Worm (Caenorhabditis elegans): ENCODE data around the gene npp-8.

npp-8 gene

DNA sequence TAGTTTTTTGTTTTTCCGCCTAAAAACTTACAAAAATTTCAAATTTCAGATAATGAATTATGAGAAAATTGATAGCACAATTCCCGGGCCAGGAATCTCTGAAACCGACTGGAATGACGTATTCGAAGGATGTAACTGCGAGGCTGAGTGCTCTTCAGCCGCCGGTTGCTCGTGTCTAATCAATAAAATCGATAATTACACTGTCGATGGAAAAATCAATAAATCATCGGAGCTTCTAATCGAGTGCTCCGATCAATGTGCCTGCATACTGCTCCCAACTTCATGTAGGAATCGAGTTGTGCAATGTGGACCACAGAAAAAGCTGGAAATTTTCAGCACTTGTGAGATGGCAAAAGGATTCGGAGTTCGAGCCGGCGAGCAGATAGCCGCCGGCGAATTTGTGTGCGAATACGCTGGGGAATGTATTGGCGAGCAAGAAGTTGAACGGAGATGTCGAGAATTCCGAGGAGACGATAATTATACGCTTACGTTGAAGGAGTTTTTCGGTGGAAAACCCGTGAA is 7.4 kb upstream of the npp-8 start:
- TF ChIP-seq mls-2 (tag; optimal IDR thresholded peaks at IDR 0.05): no peak
- TF ChIP-seq ceh-39 (tag; optimal IDR thresholded peaks at IDR 0.05): no peak
- no peak for TF ChIP-seq sem-2 (GFP tag; optimal IDR thresholded peaks at IDR 0.05)

DNA sequence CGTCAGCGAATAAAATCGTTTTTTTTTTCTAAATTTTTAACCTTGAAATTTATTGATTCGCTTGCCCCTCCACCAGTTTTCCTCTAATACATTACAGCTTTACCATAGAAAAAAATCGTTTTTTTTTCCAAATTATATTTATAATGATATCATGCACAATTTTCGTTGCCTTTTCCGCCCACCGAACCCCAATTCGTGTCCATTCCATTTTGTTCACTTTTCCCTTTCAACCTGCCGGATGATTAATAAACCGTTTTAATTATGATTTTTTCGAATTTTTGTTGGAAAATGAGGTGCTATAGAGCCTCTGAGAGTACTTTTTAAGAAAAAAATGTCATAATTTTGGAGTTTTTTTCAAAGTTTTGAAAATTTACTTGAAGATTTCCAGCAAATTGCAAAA is 5.7 kb upstream of the npp-8 start, which contains the start of gene set-23:
TSS of gene set-23 (plus strand) at position 301 of the 400 bp plus-strand sequence.
- TF ChIP-seq unc-39 (tag; optimal IDR thresholded peaks at IDR 0.05) (no peak), flh-1 (GFP tag; optimal IDR thresholded peaks at IDR 0.05) (no peak), snpc-4 (tag; optimal IDR thresholded peaks at IDR 0.05) (no peak), tbx-8 (GFP tag; optimal IDR thresholded peaks at IDR 0.05) (no peak), nhr-12 (tag; optimal IDR thresholded peaks at IDR 0.05) (no peak), lsy-2 (tag; optimal IDR thresholded peaks at IDR 0.05) (no peak), nhr-237 (tag; optimal IDR thresholded peaks at IDR 0.05) (no peak)

DNA sequence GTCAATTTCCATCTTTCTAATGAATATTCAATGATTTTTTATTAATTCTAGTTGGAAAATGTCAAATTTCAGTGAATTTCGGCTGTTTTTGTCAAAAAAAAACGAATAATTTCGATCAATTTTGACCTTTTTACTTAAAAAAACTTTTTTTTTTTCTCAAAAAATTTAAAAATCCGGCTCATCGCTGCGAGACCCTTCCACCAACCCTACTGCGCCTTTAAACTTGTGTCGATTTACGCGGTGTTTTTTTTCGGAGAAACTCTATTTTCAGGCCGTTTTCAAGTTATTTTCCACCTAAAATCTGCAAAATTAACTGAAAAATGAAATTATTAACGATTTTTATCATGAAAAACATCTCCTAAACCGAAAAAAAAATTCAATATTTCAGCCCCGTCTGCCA is 5.2 kb upstream of the npp-8 start:
- TF ChIP-seq bed-3 (GFP tag; optimal IDR thresholded peaks at IDR 0.05) (no peak), drap-1 (GFP tag; optimal IDR thresholded peaks at IDR 0.05) (no peak), hlh-1 (tag; optimal IDR thresholded peaks at IDR 0.05) (no peak), elt-3 (tag; optimal IDR thresholded peaks at IDR 0.05) (no peak), mep-1 (tag; optimal IDR thresholded peaks at IDR 0.05) (no peak), lsy-2 (tag; optimal IDR thresholded peaks at IDR 0.05) (no peak), unc-120 (tag; optimal IDR thresholded peaks at IDR 0.05; ENCODE audit: poor library complexity, severe bottlenecking) (no peak), unc-62 (GFP tag; optimal IDR thresholded peaks at IDR 0.05) (no peak), ces-1 (GFP tag; optimal IDR thresholded peaks at IDR 0.05) (no peak), elt-1 (tag; optimal IDR thresholded peaks at IDR 0.05; ENCODE audit: borderline replicate concordance, insufficient read depth) (no peak), mab-5 (tag; optimal IDR thresholded peaks at IDR 0.05) (no peak), nhr-2 (tag; optimal IDR thresholded peaks at IDR 0.05) (no peak)

DNA sequence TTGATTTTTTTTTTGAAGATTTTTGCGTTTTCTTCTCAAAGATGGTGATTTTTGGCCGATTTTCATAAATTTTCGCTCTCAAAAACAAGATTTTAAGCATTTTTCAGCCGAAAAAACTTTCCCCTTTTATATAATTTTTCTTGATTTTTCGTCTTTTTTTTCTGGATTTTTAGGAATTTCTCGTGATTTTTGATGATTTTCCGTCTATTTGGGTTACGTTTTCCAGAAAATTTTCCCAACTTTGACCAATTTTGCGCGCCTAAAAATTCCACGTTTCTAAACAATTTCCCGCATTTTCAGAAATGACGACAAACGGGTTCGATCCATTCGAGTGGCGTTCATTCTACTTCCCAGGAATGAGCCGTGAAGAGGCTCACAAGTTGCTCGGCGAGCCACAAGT is 1.4 kb upstream of the npp-8 start, which contains the start of gene ced-2:
TSS of gene ced-2 (plus strand) at position 301 of the 400 bp plus-strand sequence.
- no peak for TF ChIP-seq unc-39 (tag; optimal IDR thresholded peaks at IDR 0.05)
- no peak for TF ChIP-seq elt-1 (tag; optimal IDR thresholded peaks at IDR 0.05; ENCODE audit: borderline replicate concordance, insufficient read depth)
- TF ChIP-seq mep-1 (tag; optimal IDR thresholded peaks at IDR 0.05): no peak
- no peak for TF ChIP-seq M03D4.4 (tag; optimal IDR thresholded peaks at IDR 0.05)
- TF ChIP-seq nhr-237 (tag; optimal IDR thresholded peaks at IDR 0.05): no peak
- no peak for TF ChIP-seq lin-13 (tag; optimal IDR thresholded peaks at IDR 0.05)
- no peak for TF ChIP-seq cnd-1 (tag; optimal IDR thresholded peaks at IDR 0.05)
- TF ChIP-seq nhr-2 (tag; optimal IDR thresholded peaks at IDR 0.05): no peak
- TF ChIP-seq ceh-83 (GFP tag; optimal IDR thresholded peaks at IDR 0.05): no peak
- no peak for TF ChIP-seq ceh-39 (tag; optimal IDR thresholded peaks at IDR 0.05)
- no peak for TF ChIP-seq ham-2 (GFP tag; optimal IDR thresholded peaks at IDR 0.05)

DNA sequence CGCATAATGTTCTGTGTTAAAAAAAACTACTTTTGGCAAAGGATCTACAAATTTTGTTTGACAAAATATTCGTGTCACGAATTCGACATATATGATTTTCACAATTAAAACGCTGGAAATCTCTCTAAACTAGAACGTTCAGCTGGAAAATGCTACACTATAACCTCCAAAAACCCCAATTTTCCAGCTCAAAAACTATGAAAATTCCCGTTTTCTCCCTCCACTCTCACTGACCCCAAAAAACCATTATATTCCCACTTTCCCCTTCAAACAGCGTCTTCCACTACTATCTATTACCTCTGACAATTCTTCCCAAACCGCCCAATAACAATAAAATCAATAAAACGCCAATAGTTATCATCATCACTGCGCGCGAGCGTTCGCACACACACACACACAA is 18.9 kb downstream of the npp-8 start, which contains the start of gene Y41D4B.14:
TSS of gene Y41D4B.14 (plus strand) at position 301 of the 400 bp plus-strand sequence.
- TF ChIP-seq M03D4.4 (tag; optimal IDR thresholded peaks at IDR 0.05) (no peak), nhr-76 (tag; optimal IDR thresholded peaks at IDR 0.05) (no peak), zip-8 (tag; optimal IDR thresholded peaks at IDR 0.05) (no peak)

DNA sequence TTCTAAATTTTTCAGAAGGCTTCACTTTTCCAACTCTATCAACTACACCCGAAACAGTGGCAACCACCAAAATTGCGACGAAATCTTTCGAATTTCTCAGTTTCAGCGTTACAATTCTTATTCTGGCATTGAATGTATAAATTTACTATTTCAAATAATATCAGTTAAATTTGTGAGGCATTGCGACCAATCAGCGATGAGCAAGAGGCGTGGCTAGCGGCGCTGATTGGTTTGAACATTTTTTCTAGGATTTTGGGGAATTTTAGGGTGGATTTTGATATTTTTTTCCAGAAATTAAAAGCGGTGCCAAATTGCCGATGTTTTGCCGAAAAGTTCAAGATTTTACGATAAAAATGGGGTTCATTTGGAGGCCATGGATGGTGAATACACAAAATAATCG is 28.0 kb downstream of the npp-8 start:
- TF ChIP-seq elt-3 (tag; optimal IDR thresholded peaks at IDR 0.05) (no peak), blmp-1 (tag; optimal IDR thresholded peaks at IDR 0.05) (no peak), unc-120 (tag; optimal IDR thresholded peaks at IDR 0.05; ENCODE audit: poor library complexity, severe bottlenecking) (no peak), unc-39 (tag; optimal IDR thresholded peaks at IDR 0.05) (no peak)

DNA sequence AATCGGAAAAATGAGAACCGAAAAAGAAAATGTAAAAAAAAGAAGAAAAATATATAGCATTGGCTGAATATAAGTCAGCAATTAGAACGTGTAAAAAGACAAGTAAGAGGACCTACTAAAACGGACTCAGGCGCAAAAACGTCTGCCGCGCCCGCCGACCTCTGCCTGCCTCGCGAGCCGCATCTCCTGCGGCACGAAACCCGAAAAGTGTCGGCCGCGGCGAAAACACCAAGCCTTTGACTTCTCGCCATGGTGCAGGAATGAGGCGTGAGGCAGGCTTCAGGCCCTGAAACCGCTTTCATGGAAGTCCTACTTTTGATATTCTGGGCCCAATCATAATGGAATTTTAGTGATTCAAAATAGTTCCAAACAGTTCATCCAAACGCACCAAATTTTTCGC is 29.9 kb downstream of the npp-8 start:
- no peak for TF ChIP-seq sem-2 (GFP tag; optimal IDR thresholded peaks at IDR 0.05)
- no peak for TF ChIP-seq mab-5 (tag; optimal IDR thresholded peaks at IDR 0.05)
